Worm (Caenorhabditis elegans) whole organism, late embryonic: Measurements from ENCODE around the gene gpdh-2.

Experiments
- C08G9.2 ChIP-seq: sonication (generic microtip); optimal IDR thresholded peaks from 2 replicates; lab custom pipeline; 2016; ENCODE audit warnings: mild to moderate bottlenecking, missing genetic modification characterization, moderate library complexity, missing compliant biosample characterization
- C38D4.7 ChIP-seq: fragments of 200-800 bp; sonication (Bioruptor generic); optimal IDR thresholded peaks from 2 replicates; lab custom pipeline; 2018; ENCODE audit warnings: mild to moderate bottlenecking, missing genetic modification characterization, moderate library complexity, missing compliant biosample characterization
- F13H6.1 ChIP-seq: sonication (generic microtip); optimal IDR thresholded peaks from 2 replicates; lab custom pipeline; 2016; ENCODE audit warnings: missing genetic modification characterization, missing compliant biosample characterization
- K02D7.2 ChIP-seq: sonication (generic microtip); optimal IDR thresholded peaks from 2 replicates; lab custom pipeline; 2017; ENCODE audit warnings: mild to moderate bottlenecking, missing genetic modification characterization, missing compliant biosample characterization
- Y22D7AL.16 ChIP-seq: sonication (generic microtip); optimal IDR thresholded peaks from 2 replicates; lab custom pipeline; 2016; ENCODE audit warnings: missing genetic modification characterization, missing compliant biosample characterization
- ahr-1 ChIP-seq: sonication (generic microtip); optimal IDR thresholded peaks from 2 replicates; lab custom pipeline; 2016; ENCODE audit warnings: missing genetic modification characterization, missing compliant biosample characterization
- ceh-14 ChIP-seq: sonication (generic microtip); optimal IDR thresholded peaks from 2 replicates; lab custom pipeline; 2016; ENCODE audit warnings: missing genotype, missing genetic modification characterization, missing compliant biosample characterization
- ceh-19 ChIP-seq: fragments of 200-800 bp; sonication (Bioruptor generic); optimal IDR thresholded peaks from 2 replicates; lab custom pipeline; 2018; ENCODE audit warnings: mild to moderate bottlenecking, missing genetic modification characterization, missing compliant biosample characterization
- ceh-2 ChIP-seq: sonication (generic microtip); optimal IDR thresholded peaks from 2 replicates; lab custom pipeline; 2016; ENCODE audit warnings: missing genotype, missing genetic modification characterization, missing compliant biosample characterization
- ceh-24 ChIP-seq: sonication (generic microtip); optimal IDR thresholded peaks from 2 replicates; lab custom pipeline; 2016; ENCODE audit warnings: mild to moderate bottlenecking, missing genetic modification characterization, missing compliant biosample characterization
- ceh-31 ChIP-seq: sonication (generic microtip); optimal IDR thresholded peaks from 2 replicates; lab custom pipeline; 2016; ENCODE audit warnings: missing genetic modification characterization, missing compliant biosample characterization
- ceh-34 ChIP-seq: sonication (generic microtip); optimal IDR thresholded peaks from 2 replicates; lab custom pipeline; 2016; ENCODE audit warnings: mild to moderate bottlenecking, missing genetic modification characterization, missing compliant biosample characterization
- ceh-48 ChIP-seq: sonication (generic microtip); optimal IDR thresholded peaks from 2 replicates; lab custom pipeline; 2016; ENCODE audit warnings: missing genetic modification characterization, inconsistent platforms, missing compliant biosample characterization
- ceh-9 ChIP-seq: sonication (generic microtip); optimal IDR thresholded peaks from 2 replicates; lab custom pipeline; 2016; ENCODE audit warnings: mild to moderate bottlenecking, missing genetic modification characterization, inconsistent platforms, missing compliant biosample characterization
- che-1 ChIP-seq: sonication (generic microtip); optimal IDR thresholded peaks from 2 replicates; lab custom pipeline; 2016; ENCODE audit warnings: mild to moderate bottlenecking, missing genetic modification characterization, missing compliant biosample characterization
- elt-2 ChIP-seq: sonication (generic microtip); optimal IDR thresholded peaks from 2 replicates; lab custom pipeline; 2016; ENCODE audit warnings: missing genetic modification reagents, missing genetic modification characterization, missing compliant biosample characterization
- elt-4 ChIP-seq: sonication (generic microtip); optimal IDR thresholded peaks from 2 replicates; lab custom pipeline; 2016; ENCODE audit warnings: missing genetic modification characterization, missing compliant biosample characterization
- ets-4 ChIP-seq: sonication (generic microtip); optimal IDR thresholded peaks from 2 replicates; lab custom pipeline; 2016; ENCODE audit warnings: missing genetic modification characterization, missing compliant biosample characterization
- eyg-1 ChIP-seq: sonication (generic microtip); optimal IDR thresholded peaks from 2 replicates; lab custom pipeline; 2016; ENCODE audit warnings: missing genotype, missing genetic modification characterization, missing compliant biosample characterization
- fax-1 ChIP-seq: sonication (generic microtip); optimal IDR thresholded peaks from 2 replicates; lab custom pipeline; 2016; ENCODE audit warnings: missing genotype, missing genetic modification characterization, missing compliant biosample characterization
- gmeb-2 ChIP-seq: sonication (generic microtip); optimal IDR thresholded peaks from 2 replicates; lab custom pipeline; 2016; ENCODE audit warnings: missing genetic modification characterization, inconsistent platforms, missing compliant biosample characterization
- hlh-30 ChIP-seq: sonication (generic microtip); optimal IDR thresholded peaks from 2 replicates; lab custom pipeline; 2017; ENCODE audit warnings: antibody characterized with exemption, missing genetic modification characterization, missing compliant biosample characterization; ENCODE audit not compliant: insufficient read depth
- hlh-6 ChIP-seq: sonication (generic microtip); optimal IDR thresholded peaks from 2 replicates; lab custom pipeline; 2016; ENCODE audit warnings: missing genotype, missing genetic modification characterization, missing compliant biosample characterization
- hlh-8 ChIP-seq: sonication (generic microtip); optimal IDR thresholded peaks from 2 replicates; lab custom pipeline; 2016; ENCODE audit warnings: missing genotype, missing genetic modification characterization, missing compliant biosample characterization
- madf-2 ChIP-seq: sonication (generic microtip); optimal IDR thresholded peaks from 2 replicates; lab custom pipeline; 2017; ENCODE audit warnings: missing genetic modification characterization, missing compliant biosample characterization
- nfya-1 ChIP-seq: sonication (generic microtip); optimal IDR thresholded peaks from 2 replicates; lab custom pipeline; 2017; ENCODE audit warnings: missing genetic modification characterization, mild to moderate bottlenecking, missing compliant biosample characterization, antibody characterized with exemption, moderate library complexity
- nhr-11 ChIP-seq: fragments of 150-350 bp; optimal IDR thresholded peaks from 2 replicates; lab custom pipeline; 2014; ENCODE audit warnings: missing biosample characterization, missing genetic modification characterization
- npax-4 ChIP-seq: sonication (generic microtip); optimal IDR thresholded peaks from 2 replicates; lab custom pipeline; 2016; ENCODE audit warnings: missing genetic modification characterization, missing compliant biosample characterization
- pha-2 ChIP-seq: sonication (generic microtip); optimal IDR thresholded peaks from 2 replicates; lab custom pipeline; 2017; ENCODE audit warnings: mild to moderate bottlenecking, missing genetic modification characterization, missing compliant biosample characterization
- pha-4 ChIP-seq: fragments of 150-350 bp; optimal IDR thresholded peaks from 2 replicates; lab custom pipeline; 2018; ENCODE audit warnings: missing biosample characterization, missing genetic modification reagents, missing genetic modification characterization
- ref-2 ChIP-seq: sonication (generic microtip); optimal IDR thresholded peaks from 2 replicates; lab custom pipeline; 2016; ENCODE audit warnings: missing genetic modification characterization, missing compliant biosample characterization
- rnt-1 ChIP-seq: sonication (generic microtip); optimal IDR thresholded peaks from 2 replicates; lab custom pipeline; 2016; ENCODE audit warnings: missing genetic modification characterization, missing compliant biosample characterization
- tbx-2 ChIP-seq: sonication (generic microtip); optimal IDR thresholded peaks from 2 replicates; lab custom pipeline; 2016; ENCODE audit warnings: missing genetic modification characterization, missing compliant biosample characterization
- tbx-7 ChIP-seq: sonication (generic microtip); optimal IDR thresholded peaks from 2 replicates; lab custom pipeline; 2016; ENCODE audit warnings: missing genotype, missing genetic modification characterization, missing compliant biosample characterization
- ttx-3 ChIP-seq: sonication (generic microtip); optimal IDR thresholded peaks from 2 replicates; lab custom pipeline; 2016; ENCODE audit warnings: missing genetic modification reagents, missing genetic modification characterization, missing compliant biosample characterization
- unc-42 ChIP-seq: sonication (generic microtip); optimal IDR thresholded peaks from 2 replicates; lab custom pipeline; 2016; ENCODE audit warnings: missing genotype, missing genetic modification characterization, missing compliant biosample characterization
- unc-55 ChIP-seq: sonication (generic microtip); optimal IDR thresholded peaks from 2 replicates; lab custom pipeline; 2017; ENCODE audit warnings: missing biosample characterization, missing genetic modification reagents, missing genetic modification characterization
- unc-86 ChIP-seq: sonication (generic microtip); optimal IDR thresholded peaks from 2 replicates; lab custom pipeline; 2016; ENCODE audit warnings: missing genetic modification characterization, missing compliant biosample characterization
- zip-5 ChIP-seq: sonication (generic microtip); optimal IDR thresholded peaks from 2 replicates; lab custom pipeline; 2016; ENCODE audit warnings: missing genetic modification characterization, missing compliant biosample characterization
- ztf-16 ChIP-seq: sonication (generic microtip); optimal IDR thresholded peaks from 2 replicates; lab custom pipeline; 2017; ENCODE audit warnings: missing genetic modification characterization, missing compliant biosample characterization

Gene gpdh-2

ce11 chrIII:9867780-9868503 is 9.0 kb upstream of the gpdh-2 start, which contains the start of gene dhhc-4:
TSS of gene dhhc-4 (minus strand) at chrIII:9867792.
- no peak for TF ChIP-seq hlh-30 (tag; lab: Kevin White, UChicago)
- TF ChIP-seq tbx-7, result peak; percentile 79
- peak; percentile 91 for TF ChIP-seq ceh-2 (tag; lab: Kevin White, UChicago)
- peak; percentile 74 for TF ChIP-seq ceh-14 (tag; lab: Kevin White, UChicago)
- peak; percentile 6 for TF ChIP-seq ahr-1 (tag; lab: Kevin White, UChicago)
- TF ChIP-seq nfya-1 (tag; lab: Kevin White, UChicago), result peak; percentile 0
- TF ChIP-seq che-1, result no peak
- TF ChIP-seq C38D4.7 (GFP tag; lab: Kevin White, UChicago), result no peak
- peak; percentile 13 for TF ChIP-seq hlh-6 (tag; lab: Kevin White, UChicago)
- no peak for TF ChIP-seq ceh-19 (GFP tag; lab: Kevin White, UChicago)
- TF ChIP-seq elt-2 (tag; lab: Kevin White, UChicago), result peak; percentile 79
- no peak for TF ChIP-seq ztf-16 (tag; lab: Kevin White, UChicago)
- TF ChIP-seq hlh-8, result peak; percentile 81
- TF ChIP-seq pha-2, result peak; percentile 11
- TF ChIP-seq tbx-2, result peak; percentile 81
- TF ChIP-seq C08G9.2 (tag; lab: Kevin White, UChicago), result peak; percentile 92
- peak; percentile 90 for TF ChIP-seq ceh-31 (tag; lab: Kevin White, UChicago)
- peak; percentile 19 for TF ChIP-seq ceh-34 (tag; lab: Kevin White, UChicago)
- TF ChIP-seq npax-4 (tag; lab: Kevin White, UChicago), result no peak
- peak; percentile 10 for TF ChIP-seq rnt-1 (tag; lab: Kevin White, UChicago)
- TF ChIP-seq fax-1, result peak; percentile 23
- TF ChIP-seq ref-2 (tag; lab: Kevin White, UChicago), result peak; percentile 9
- peak; percentile 70 for TF ChIP-seq zip-5 (tag; lab: Kevin White, UChicago)
- TF ChIP-seq ttx-3 (tag; lab: Kevin White, UChicago), result peak; percentile 46
- no peak for TF ChIP-seq madf-2 (tag; lab: Kevin White, UChicago)
- no peak for TF ChIP-seq F13H6.1 (tag; lab: Kevin White, UChicago)
- peak; percentile 8 for TF ChIP-seq gmeb-2
- TF ChIP-seq pha-4, result no peak
- no peak for TF ChIP-seq nhr-11
- TF ChIP-seq unc-86, result peak; percentile 58
- TF ChIP-seq ets-4, result peak; percentile 91
- TF ChIP-seq eyg-1 (tag; lab: Kevin White, UChicago), result no peak
- peak; percentile 3 for TF ChIP-seq unc-55 (GFP tag; lab: Kevin White, UChicago)

ce11 chrIII:9867352-9867751 is 8.4 kb upstream of the gpdh-2 start:
- TF ChIP-seq K02D7.2, result no peak
- TF ChIP-seq ceh-2 (tag; lab: Kevin White, UChicago), result no peak
- TF ChIP-seq unc-42 (tag; lab: Kevin White, UChicago), result peak; percentile 94

ce11 chrIII:9862469-9862868 is 3.5 kb upstream of the gpdh-2 start:
- no peak for TF ChIP-seq F13H6.1 (tag; lab: Kevin White, UChicago)
- no peak for TF ChIP-seq ceh-9 (tag; lab: Kevin White, UChicago)
- TF ChIP-seq che-1, result no peak
- TF ChIP-seq Y22D7AL.16 (tag; lab: Kevin White, UChicago), result no peak
- no peak for TF ChIP-seq elt-2 (tag; lab: Kevin White, UChicago)
- TF ChIP-seq ceh-48 (tag; lab: Kevin White, UChicago), result no peak
- no peak for TF ChIP-seq npax-4 (tag; lab: Kevin White, UChicago)
- TF ChIP-seq elt-4 (tag; lab: Kevin White, UChicago), result no peak
- no peak for TF ChIP-seq ahr-1 (tag; lab: Kevin White, UChicago)
- no peak for TF ChIP-seq nfya-1 (tag; lab: Kevin White, UChicago)
- no peak for TF ChIP-seq ceh-24 (tag; lab: Kevin White, UChicago)
- no peak for TF ChIP-seq hlh-8
- TF ChIP-seq, all 69 proteins: peak for 0
